Worm (Caenorhabditis elegans): Measurements from ENCODE around the gene W02B12.12.

- no peak for TF ChIP-seq nhr-237 (tag; optimal IDR thresholded peaks at IDR 0.05)
- TF ChIP-seq unc-39 (tag; optimal IDR thresholded peaks at IDR 0.05): no peak
- no peak for TF ChIP-seq ztf-11 (tag; optimal IDR thresholded peaks at IDR 0.05)
- no peak for TF ChIP-seq flh-1 (GFP tag; optimal IDR thresholded peaks at IDR 0.05)
- TF ChIP-seq ceh-83 (GFP tag; optimal IDR thresholded peaks at IDR 0.05): no peak
- TF ChIP-seq nhr-12 (tag; optimal IDR thresholded peaks at IDR 0.05): no peak
- TF ChIP-seq unc-62 (GFP tag; optimal IDR thresholded peaks at IDR 0.05): no peak
- no peak for TF ChIP-seq ces-1 (GFP tag; optimal IDR thresholded peaks at IDR 0.05)
- no peak for TF ChIP-seq elt-3 (tag; optimal IDR thresholded peaks at IDR 0.05)
- no peak for TF ChIP-seq elt-1 (tag; optimal IDR thresholded peaks at IDR 0.05; ENCODE audit: borderline replicate concordance, insufficient read depth)
- no peak for TF ChIP-seq nhr-28 (tag; optimal IDR thresholded peaks at IDR 0.05)
- no peak for TF ChIP-seq snpc-4 (tag; optimal IDR thresholded peaks at IDR 0.05)
Measured at ce11 chrII:11450882-11451281, 28.1 kb downstream of the W02B12.12 start.

Data from whole organism, mixed stage, embryonic.